Fruit fly (Drosophila melanogaster) whole organism, embryonic: ENCODE data around the gene CG7556.

Source experiments
- Abd-B ChIP-seq: fragments of 200-800 bp; sonication (Bioruptor generic); optimal IDR thresholded peaks from 2 replicates; lab custom pipeline; 2018; ENCODE audit warnings: missing biosample characterization, mild to moderate bottlenecking, missing genetic modification characterization, moderate library complexity
- B-H2 ChIP-seq: fragments of 200-800 bp; sonication (Bioruptor generic); optimal IDR thresholded peaks from 2 replicates; lab custom pipeline; 2018; ENCODE audit warnings: missing biosample characterization, mild to moderate bottlenecking, missing genetic modification characterization
- CG10543 ChIP-seq: fragments of 200-800 bp; sonication (Bioruptor generic); optimal IDR thresholded peaks from 3 replicates; lab custom pipeline; 2017; ENCODE audit warnings: missing biosample characterization, mild to moderate bottlenecking, missing genetic modification characterization, moderate library complexity
- CG10979 ChIP-seq: fragments of 200-800 bp; sonication (Bioruptor generic); optimal IDR thresholded peaks from 2 replicates; lab custom pipeline; 2018; ENCODE audit warnings: missing biosample characterization, mild to moderate bottlenecking, missing genetic modification characterization, moderate library complexity
- CG11504 ChIP-seq: fragments of 200-800 bp; sonication (Bioruptor generic); optimal IDR thresholded peaks from 3 replicates; lab custom pipeline; 2019; ENCODE audit warnings: missing biosample characterization, mild to moderate bottlenecking, missing genetic modification characterization, moderate library complexity
- CG11695 ChIP-seq: fragments of 200-800 bp; sonication (Bioruptor generic); IDR thresholded peaks from 3 replicates; pipeline ENCODE4 v1.3.6; 2022; ENCODE audit warnings: missing biosample characterization, missing genetic modification characterization
- CG12659 ChIP-seq: fragments of 200-800 bp; sonication (Bioruptor generic); optimal IDR thresholded peaks from 3 replicates; lab custom pipeline; 2017; ENCODE audit warnings: mild to moderate bottlenecking, missing biosample characterization, missing genetic modification reagents, missing genetic modification characterization
- CG15696 ChIP-seq: fragments of 200-800 bp; sonication (Bioruptor generic); optimal IDR thresholded peaks from 2 replicates; lab custom pipeline; 2019; ENCODE audit warnings: missing biosample characterization, mild to moderate bottlenecking, missing genetic modification characterization, moderate library complexity
- CG16863 ChIP-seq: fragments of 200-800 bp; sonication (Bioruptor generic); optimal IDR thresholded peaks from 3 replicates; lab custom pipeline; 2016; ENCODE audit warnings: missing biosample characterization, missing genetic modification characterization
- CG1832 ChIP-seq: fragments of 200-800 bp; sonication (Bioruptor generic); optimal IDR thresholded peaks from 2 replicates; lab custom pipeline; 2017; ENCODE audit warnings: missing biosample characterization, mild to moderate bottlenecking, missing genetic modification characterization, inconsistent platforms
- CG3163 ChIP-seq: fragments of 200-800 bp; sonication (Bioruptor generic); optimal IDR thresholded peaks from 3 replicates; lab custom pipeline; 2016; ENCODE audit warnings: missing biosample characterization, missing genetic modification characterization
- CG32772 ChIP-seq: fragments of 200-800 bp; sonication (Bioruptor generic); IDR thresholded peaks from 2 replicates; pipeline ENCODE4 v1.3.6; 2022; ENCODE audit warnings: missing biosample characterization, missing genetic modification characterization
- CG34376 ChIP-seq: fragments of 200-800 bp; sonication (Bioruptor generic); optimal IDR thresholded peaks from 2 replicates; lab custom pipeline; 2018; ENCODE audit warnings: missing biosample characterization, mild to moderate bottlenecking, missing genetic modification characterization
- CG4730 ChIP-seq: fragments of 200-800 bp; sonication (Bioruptor generic); IDR thresholded peaks from 2 replicates; pipeline ENCODE4 v1.3.6; 2022; ENCODE audit warnings: missing biosample characterization, missing genetic modification characterization
- CG7745 ChIP-seq: fragments of 200-800 bp; sonication (Bioruptor generic); optimal IDR thresholded peaks from 2 replicates; lab custom pipeline; 2018; ENCODE audit warnings: missing biosample characterization, mild to moderate bottlenecking, missing genetic modification characterization, moderate library complexity
- CG8281 ChIP-seq: fragments of 200-800 bp; sonication (Bioruptor generic); optimal IDR thresholded peaks from 2 replicates; lab custom pipeline; 2018; ENCODE audit warnings: missing biosample characterization, mild to moderate bottlenecking, missing genetic modification characterization, moderate library complexity
- CoRest ChIP-seq: fragments of 200-800 bp; sonication (Bioruptor generic); optimal IDR thresholded peaks from 3 replicates; lab custom pipeline; 2018; ENCODE audit warnings: missing biosample characterization, mild to moderate bottlenecking, missing genetic modification characterization, moderate library complexity
- Dll ChIP-seq: fragments of 200-800 bp; sonication (Bioruptor generic); IDR thresholded peaks from 4 replicates; pipeline ENCODE4 v1.3.6; 2022; ENCODE audit warnings: missing biosample characterization, missing genetic modification characterization; ENCODE audit not compliant: partially characterized antibody
- Eip74EF ChIP-seq, 2 experiments: fragments of 200-800 bp in 1 of 2; fragments of >200 bp in 1 of 2; sonication (Bioruptor generic) in 1 of 2; optimal IDR thresholded peaks; 2 replicates each; lab custom pipeline; 2017 to 2019; ENCODE audit warnings: missing biosample characterization in 2 of 2, missing genetic modification characterization in 2 of 2, mild to moderate bottlenecking in 1 of 2, moderate library complexity in 1 of 2
- HLH4C ChIP-seq: fragments of 200-800 bp; sonication (Bioruptor generic); IDR thresholded peaks from 3 replicates; pipeline ENCODE4 v1.3.6; 2022; ENCODE audit warnings: missing biosample characterization, missing genetic modification characterization; ENCODE audit not compliant: partially characterized antibody
- Lim3 ChIP-seq: fragments of 200-800 bp; sonication (Bioruptor generic); IDR thresholded peaks from 2 replicates; pipeline ENCODE4 v1.3.6; 2022; ENCODE audit warnings: missing biosample characterization, missing genetic modification characterization
- Myb ChIP-seq: fragments of 200-800 bp; sonication (Bioruptor generic); optimal IDR thresholded peaks from 2 replicates; lab custom pipeline; 2016; ENCODE audit warnings: missing biosample characterization, missing genetic modification characterization
- Opbp ChIP-seq: fragments of 200-800 bp; sonication (Bioruptor generic); IDR thresholded peaks from 3 replicates; pipeline ENCODE4 v1.3.6; 2022; ENCODE audit warnings: missing biosample characterization, missing genetic modification characterization; ENCODE audit not compliant: partially characterized antibody
- Poxn ChIP-seq: fragments of 200-800 bp; sonication (Bioruptor generic); IDR thresholded peaks from 2 replicates; pipeline ENCODE4 v1.3.6; 2022; ENCODE audit warnings: missing biosample characterization, missing genetic modification characterization
- Sin3A ChIP-seq: fragments of >200 bp; optimal IDR thresholded peaks from 2 replicates; lab custom pipeline; 2018
- az2 ChIP-seq: fragments of 200-800 bp; sonication (Bioruptor generic); optimal IDR thresholded peaks from 3 replicates; lab custom pipeline; 2016; ENCODE audit warnings: missing biosample characterization, missing genetic modification characterization
- cato ChIP-seq: fragments of 200-800 bp; sonication (Bioruptor generic); optimal IDR thresholded peaks from 2 replicates; lab custom pipeline; 2016; ENCODE audit warnings: missing biosample characterization, missing genetic modification characterization, borderline replicate concordance
- chinmo ChIP-seq: fragments of 200-800 bp; sonication (Bioruptor generic); IDR thresholded peaks from 4 replicates; pipeline ENCODE4 v1.3.6; 2022; ENCODE audit warnings: missing biosample characterization, missing genetic modification characterization; ENCODE audit not compliant: partially characterized antibody
- chn ChIP-seq: fragments of 200-800 bp; sonication (Bioruptor generic); optimal IDR thresholded peaks from 2 replicates; lab custom pipeline; 2016; ENCODE audit warnings: missing biosample characterization, missing genetic modification characterization
- ci ChIP-seq: fragments of 200-800 bp; sonication (Bioruptor generic); IDR thresholded peaks from 3 replicates; pipeline ENCODE4 v1.3.6; 2022; ENCODE audit warnings: missing biosample characterization, missing genetic modification characterization
- dmrt99B ChIP-seq: fragments of 200-800 bp; sonication (Bioruptor generic); optimal IDR thresholded peaks from 2 replicates; lab custom pipeline; 2018; ENCODE audit warnings: missing biosample characterization, mild to moderate bottlenecking, missing genetic modification characterization, moderate library complexity
- dpn ChIP-seq, 2 experiments: fragments of 200-800 bp; sonication (Bioruptor generic); optimal IDR thresholded peaks; 3 replicates each; lab custom pipeline; 2016; ENCODE audit warnings: missing biosample characterization in 2 of 2, missing genetic modification characterization in 2 of 2
- fd64A ChIP-seq: fragments of 200-800 bp; sonication (Bioruptor generic); optimal IDR thresholded peaks from 3 replicates; lab custom pipeline; 2018; ENCODE audit warnings: missing biosample characterization, mild to moderate bottlenecking, missing genetic modification characterization
- gce ChIP-seq: fragments of 200-800 bp; sonication (Bioruptor generic); IDR thresholded peaks from 3 replicates; pipeline ENCODE4 v1.3.6; 2022; ENCODE audit warnings: missing biosample characterization, missing genetic modification characterization
- gcm ChIP-seq: fragments of 200-800 bp; sonication (Bioruptor generic); optimal IDR thresholded peaks from 2 replicates; lab custom pipeline; 2019; ENCODE audit warnings: missing biosample characterization, mild to moderate bottlenecking, missing genetic modification characterization, moderate library complexity
- gcm2 ChIP-seq: fragments of 200-800 bp; sonication (Bioruptor generic); optimal IDR thresholded peaks from 2 replicates; lab custom pipeline; 2016; ENCODE audit warnings: missing biosample characterization, missing genetic modification characterization
- gem ChIP-seq: fragments of 200-800 bp; sonication (Bioruptor generic); optimal IDR thresholded peaks from 2 replicates; lab custom pipeline; 2019; ENCODE audit warnings: missing biosample characterization, mild to moderate bottlenecking, missing genetic modification characterization, moderate library complexity
- gro ChIP-seq: fragments of 200-800 bp; sonication (Bioruptor generic); optimal IDR thresholded peaks from 2 replicates; lab custom pipeline; 2016; ENCODE audit warnings: missing biosample characterization, missing genetic modification characterization
- jigr1 ChIP-seq: fragments of 200-800 bp; sonication (Bioruptor generic); IDR thresholded peaks from 3 replicates; pipeline ENCODE4 v1.3.6; 2022; ENCODE audit warnings: missing biosample characterization, missing genetic modification characterization
- mld ChIP-seq: fragments of 200-800 bp; sonication (Bioruptor generic); IDR thresholded peaks from 3 replicates; pipeline ENCODE4 v1.3.6; 2022; ENCODE audit warnings: missing biosample characterization, missing genetic modification characterization; ENCODE audit not compliant: partially characterized antibody
- nau ChIP-seq: fragments of 200-800 bp; sonication (Bioruptor generic); optimal IDR thresholded peaks from 3 replicates; lab custom pipeline; 2017; ENCODE audit warnings: missing biosample characterization, mild to moderate bottlenecking, missing genetic modification characterization, missing genetic modification reagents
- nerfin-2 ChIP-seq: fragments of 200-800 bp; sonication (Bioruptor generic); IDR thresholded peaks from 2 replicates; pipeline ENCODE4 v1.3.6; 2022; ENCODE audit warnings: missing biosample characterization, missing genetic modification characterization; ENCODE audit not compliant: partially characterized antibody
- pita ChIP-seq: fragments of 200-800 bp; sonication (Bioruptor generic); optimal IDR thresholded peaks from 2 replicates; lab custom pipeline; 2017; ENCODE audit warnings: missing biosample characterization, mild to moderate bottlenecking, missing genetic modification characterization
- pzg ChIP-seq: fragments of 200-800 bp; sonication (Bioruptor generic); optimal IDR thresholded peaks from 3 replicates; lab custom pipeline; 2018; ENCODE audit warnings: missing biosample characterization, mild to moderate bottlenecking, missing genetic modification characterization, moderate library complexity
- ranshi ChIP-seq: fragments of 200-800 bp; sonication (Bioruptor generic); IDR thresholded peaks from 2 replicates; pipeline ENCODE4 v1.3.6; 2022; ENCODE audit warnings: missing biosample characterization, missing genetic modification characterization
- schlank ChIP-seq: fragments of 200-800 bp; sonication (Bioruptor generic); optimal IDR thresholded peaks from 2 replicates; lab custom pipeline; 2018; ENCODE audit warnings: missing biosample characterization, mild to moderate bottlenecking, missing genetic modification characterization
- sima ChIP-seq: fragments of 200-800 bp; sonication (Bioruptor generic); optimal IDR thresholded peaks from 2 replicates; lab custom pipeline; 2016; ENCODE audit warnings: missing biosample characterization, missing genetic modification characterization
- vnd ChIP-seq: fragments of 200-800 bp; sonication (Bioruptor generic); IDR thresholded peaks from 3 replicates; pipeline ENCODE4 v1.3.6; 2022; ENCODE audit warnings: missing biosample characterization, missing genetic modification characterization; ENCODE audit not compliant: partially characterized antibody
- wdn ChIP-seq: fragments of 200-800 bp; sonication (Bioruptor generic); IDR thresholded peaks from 2 replicates; pipeline ENCODE4 v1.3.6; 2022; ENCODE audit warnings: missing biosample characterization, missing genetic modification characterization

CG7556 gene

DNA sequence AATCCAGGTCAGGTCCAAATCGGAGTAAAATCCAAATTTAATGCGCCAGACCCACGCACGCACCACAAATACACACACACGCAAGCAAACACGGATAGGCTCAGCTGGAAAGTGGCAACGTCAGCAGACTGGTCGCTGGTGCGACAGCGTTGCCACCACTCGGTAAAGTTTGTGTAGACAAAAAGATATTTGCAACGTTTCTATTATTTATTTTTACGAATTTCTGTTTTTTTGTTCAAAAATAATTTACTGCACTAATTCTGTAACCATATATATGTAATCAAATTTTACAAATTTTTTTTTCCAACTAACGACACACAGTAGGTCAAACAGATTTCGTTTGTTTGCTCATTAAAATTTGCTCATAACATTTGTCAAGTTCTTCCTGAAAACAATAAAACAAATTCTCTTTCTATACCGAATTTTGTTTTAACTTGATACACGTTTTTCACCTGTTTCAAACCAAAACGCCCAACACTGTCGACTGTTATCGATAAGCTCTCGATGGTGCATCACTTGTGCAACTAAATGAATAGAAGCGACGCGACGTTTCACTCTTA lies at the start of gene CG7556, which contains the start of gene CG7453 (continued):
- TF ChIP-seq sima (peak; percentile 33), gem (peak; percentile 86), Poxn (GFP tag; lab: Robert Waterston, UW) (no peak), CG16863 (GFP tag; lab: Kevin White, UChicago) (peak; percentile 73), CG1832 (GFP tag; lab: Kevin White, UChicago) (no peak), Opbp (GFP tag; lab: Robert Waterston, UW) (no peak), CG3163 (peak; percentile 46), nau (GFP tag; lab: Kevin White, UChicago) (peak; percentile 34), CG11695 (GFP tag; lab: Robert Waterston, UW) (peak; percentile 38; the same call in 1 of the 3 replicates), CG12659 (peak; percentile 78), CG11504 (tag; lab: Kevin White, UChicago) (peak; percentile 78), gcm (GFP tag; lab: Kevin White, UChicago) (peak; percentile 48), CG4730 (GFP tag; lab: Robert Waterston, UW) (peak; percentile 31; the same call in 1 of the 2 replicates), ranshi (GFP tag; lab: Robert Waterston, UW) (peak; percentile 62; the same call in 1 of the 2 replicates), Lim3 (GFP tag; lab: Robert Waterston, UW) (no peak), cato (GFP tag; lab: Kevin White, UChicago) (peak; percentile 45), Myb (GFP tag; lab: Kevin White, UChicago) (peak; percentile 54), az2 (GFP tag; lab: Kevin White, UChicago) (peak; percentile 80), HLH4C (no peak), CG10543 (peak; percentile 81), jigr1 (GFP tag; lab: Robert Waterston, UW) (no peak), wdn (GFP tag; lab: Robert Waterston, UW) (0 out of 2 replicates have a peak, but pooled peaks have one; percentile 17), CG8281 (tag; lab: Kevin White, UChicago) (no peak), Abd-B (GFP tag; lab: Kevin White, UChicago) (peak; percentile 76), chinmo (no peak), pita (GFP tag; lab: Kevin White, UChicago) (no peak), CG32772 (GFP tag; lab: Robert Waterston, UW) (peak; percentile 47; the same call in 1 of the 2 replicates), vnd (no peak), dmrt99B (peak; percentile 62), Eip74EF (GFP tag; optimal IDR thresholded peaks at IDR 0.05; lab: Kevin White, UChicago) (peak in 1 of 2 experiments; percentile 51), gce (GFP tag; lab: Robert Waterston, UW) (no peak), fd64A (GFP tag; lab: Kevin White, UChicago) (no peak), CoRest (tag; lab: Kevin White, UChicago) (peak; percentile 83), dpn (GFP tag; optimal IDR thresholded peaks at IDR 0.05; lab: Kevin White, UChicago) (peak; percentile 74 to 76), CG7745 (tag; lab: Kevin White, UChicago) (no peak), mld (GFP tag; lab: Robert Waterston, UW) (no peak), ci (GFP tag; lab: Robert Waterston, UW) (no peak; the same call in 2 of the 3 replicates), chn (GFP tag; lab: Kevin White, UChicago) (peak; percentile 72), CG10979 (tag; lab: Kevin White, UChicago) (peak; percentile 66), nerfin-2 (GFP tag; lab: Robert Waterston, UW) (no peak), schlank (tag; lab: Kevin White, UChicago) (peak; percentile 7), pzg (GFP tag; lab: Kevin White, UChicago) (peak; percentile 41), gro (GFP tag; lab: Kevin White, UChicago) (peak; percentile 66), Sin3A (lab: Kevin White, UChicago) (peak; percentile 65), gcm2 (GFP tag; lab: Kevin White, UChicago) (no peak), Dll (no peak), CG15696 (tag; lab: Kevin White, UChicago) (peak; percentile 74), B-H2 (GFP tag; lab: Kevin White, UChicago) (peak; percentile 35), CG34376 (GFP tag; lab: Kevin White, UChicago) (peak; percentile 54)
